Fruit fly (Drosophila melanogaster) whole organism: ENCODE measurements around the gene Ance-3.

Source experiments
- Dll ChIP-seq: fragments of >200 bp; optimal IDR thresholded peaks from 2 replicates; lab custom pipeline; 2017
- EcR ChIP-seq, 2 experiments: fragments of >200 bp; optimal IDR thresholded peaks; 2 replicates each; lab custom pipeline; 2017; ENCODE audit warnings: missing biosample characterization in 2 of 2, missing genetic modification characterization in 2 of 2, missing genetic modification reagents in 2 of 2

DNA sequence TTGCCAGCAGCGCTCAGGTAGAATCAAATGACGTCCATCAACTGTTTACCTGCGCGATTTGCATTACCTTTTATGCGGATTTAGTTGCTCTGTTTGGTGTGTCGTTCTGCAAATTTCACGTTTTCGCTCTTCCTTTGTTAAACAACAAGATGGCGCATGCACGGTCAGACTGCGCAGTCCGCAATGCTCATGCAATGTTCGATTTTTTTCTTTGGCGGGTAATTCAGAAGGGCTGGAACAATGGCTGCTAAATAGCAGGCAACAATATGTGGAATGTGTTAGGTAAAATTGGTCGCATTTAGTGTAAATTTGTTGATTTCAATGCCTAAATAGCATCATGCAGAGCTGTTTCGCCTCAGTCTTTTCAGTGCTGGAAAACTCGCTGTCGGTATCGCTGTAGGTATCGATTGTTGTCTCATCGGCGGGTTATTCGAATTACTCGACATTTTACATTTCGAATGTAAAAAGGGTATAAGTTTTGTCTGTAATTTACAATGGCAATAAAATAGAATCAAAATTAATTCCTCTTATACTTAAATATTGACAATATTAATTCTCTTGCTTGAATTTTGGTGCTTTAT lies 10.1 kb upstream of the Ance-3 start, which contains the start of gene Smg5:
- TF ChIP-seq Dll (lab: Kevin White, UChicago) (no peak), EcR (GFP tag; optimal IDR thresholded peaks at IDR 0.05; lab: Kevin White, UChicago) (no peak)
